Fruit fly (Drosophila melanogaster): ENCODE results near the gene CG4461.

DNA sequence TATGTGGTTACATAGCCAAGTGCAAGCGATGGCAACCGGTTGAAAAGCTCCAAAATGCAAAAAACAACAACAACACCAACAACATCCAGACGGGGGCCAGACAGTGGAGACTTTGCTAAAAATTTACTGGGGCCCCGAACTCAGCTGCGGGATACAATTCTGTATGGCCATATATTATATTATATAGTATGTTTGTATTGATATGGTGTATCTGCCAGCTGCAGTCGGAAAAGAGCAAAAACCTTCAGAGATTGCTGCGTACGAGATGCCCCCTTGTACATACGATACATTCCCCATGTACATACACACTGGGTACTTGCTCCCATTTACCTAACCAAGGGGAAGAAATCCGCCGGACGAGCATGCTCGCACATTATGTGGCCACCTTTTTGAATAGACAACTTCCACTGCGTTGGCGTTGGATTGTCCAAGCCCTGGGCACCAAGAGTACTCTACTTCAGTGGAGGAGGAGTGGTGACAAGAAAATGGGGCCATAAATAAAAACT, 5.2 kb downstream of the CG4461 start:
- no peak for TF ChIP-seq pan (optimal IDR thresholded peaks at IDR 0.05)
- TF ChIP-seq psq (optimal IDR thresholded peaks at IDR 0.05), result no peak
- TF ChIP-seq Dll (optimal IDR thresholded peaks at IDR 0.05), result no peak

Measured in whole organism.